Fruit fly (Drosophila melanogaster) Kc167 (cell line): ENCODE measurements around the gene CG11608.

Experiments used
- Myc ChIP-seq: fragments of >200 bp; optimal IDR thresholded peaks from 2 replicates; lab custom pipeline; 2017; ENCODE audit warnings: missing external identifiers
- Sin3A ChIP-seq: fragments of >200 bp; optimal IDR thresholded peaks from 2 replicates; lab custom pipeline; 2018; ENCODE audit warnings: missing external identifiers
- h ChIP-seq: fragments of >200 bp; optimal IDR thresholded peaks from 3 replicates; lab custom pipeline; 2018; ENCODE audit warnings: missing external identifiers
- insv ChIP-seq: fragments of >200 bp; optimal IDR thresholded peaks from 3 replicates; lab custom pipeline; 2018; ENCODE audit warnings: missing external identifiers
- psq ChIP-seq: fragments of >200 bp; optimal IDR thresholded peaks from 2 replicates; lab custom pipeline; 2017; ENCODE audit warnings: missing external identifiers
- ttk ChIP-seq: sonication (Bioruptor generic); optimal IDR thresholded peaks from 2 replicates; lab custom pipeline; 2017; ENCODE audit warnings: missing external identifiers

CG11608 gene

DNA sequence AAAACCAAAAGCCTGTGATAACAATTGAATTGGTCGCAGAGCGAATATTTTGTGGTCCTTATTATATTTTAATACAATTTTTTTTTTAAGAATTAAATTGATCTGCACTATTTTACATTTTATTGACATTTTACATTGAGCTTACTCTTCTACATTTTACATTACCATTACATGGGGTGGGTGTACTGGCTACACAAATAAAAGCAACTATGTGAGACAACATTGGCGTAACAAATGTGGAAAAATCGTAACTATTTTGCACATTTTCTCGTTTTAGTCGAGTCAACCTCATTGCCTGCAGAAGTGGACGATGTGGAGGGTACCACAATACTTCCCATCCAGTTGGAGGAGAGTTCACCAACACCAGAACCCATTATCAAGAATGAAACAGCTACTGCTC is 12.3 kb downstream of the CG11608 start:
- no peak for TF ChIP-seq ttk (lab: Kevin White, UChicago)
- TF ChIP-seq insv (lab: Kevin White, UChicago), result no peak
- TF ChIP-seq Sin3A (lab: Kevin White, UChicago), result no peak
- no peak for TF ChIP-seq h (lab: Kevin White, UChicago)
- TF ChIP-seq Myc (lab: Kevin White, UChicago), result no peak
- TF ChIP-seq psq, result no peak

DNA sequence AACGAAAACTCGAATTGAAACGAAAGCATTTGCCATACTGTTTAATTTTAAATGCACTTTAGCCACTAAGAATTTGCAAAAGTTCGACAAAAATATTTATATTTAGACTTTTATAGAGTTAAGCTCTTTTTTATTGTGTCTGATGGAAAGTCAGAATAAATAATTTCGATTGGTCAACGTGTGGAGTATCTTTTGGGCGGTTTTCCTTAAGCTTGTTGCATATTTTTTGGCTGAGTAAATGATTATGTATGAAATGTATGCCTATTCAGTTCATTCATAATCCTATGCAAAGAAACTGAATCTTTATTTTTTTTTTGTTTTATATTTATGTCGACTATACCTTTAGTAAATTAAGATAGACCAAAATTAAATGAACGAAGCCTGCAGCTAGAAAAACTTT is 14.5 kb downstream of the CG11608 start:
- no peak for TF ChIP-seq Myc (lab: Kevin White, UChicago)
- no peak for TF ChIP-seq Sin3A (lab: Kevin White, UChicago)
- no peak for TF ChIP-seq ttk (lab: Kevin White, UChicago)
- TF ChIP-seq psq, result no peak
- no peak for TF ChIP-seq insv (lab: Kevin White, UChicago)
- TF ChIP-seq h (lab: Kevin White, UChicago), result no peak

DNA sequence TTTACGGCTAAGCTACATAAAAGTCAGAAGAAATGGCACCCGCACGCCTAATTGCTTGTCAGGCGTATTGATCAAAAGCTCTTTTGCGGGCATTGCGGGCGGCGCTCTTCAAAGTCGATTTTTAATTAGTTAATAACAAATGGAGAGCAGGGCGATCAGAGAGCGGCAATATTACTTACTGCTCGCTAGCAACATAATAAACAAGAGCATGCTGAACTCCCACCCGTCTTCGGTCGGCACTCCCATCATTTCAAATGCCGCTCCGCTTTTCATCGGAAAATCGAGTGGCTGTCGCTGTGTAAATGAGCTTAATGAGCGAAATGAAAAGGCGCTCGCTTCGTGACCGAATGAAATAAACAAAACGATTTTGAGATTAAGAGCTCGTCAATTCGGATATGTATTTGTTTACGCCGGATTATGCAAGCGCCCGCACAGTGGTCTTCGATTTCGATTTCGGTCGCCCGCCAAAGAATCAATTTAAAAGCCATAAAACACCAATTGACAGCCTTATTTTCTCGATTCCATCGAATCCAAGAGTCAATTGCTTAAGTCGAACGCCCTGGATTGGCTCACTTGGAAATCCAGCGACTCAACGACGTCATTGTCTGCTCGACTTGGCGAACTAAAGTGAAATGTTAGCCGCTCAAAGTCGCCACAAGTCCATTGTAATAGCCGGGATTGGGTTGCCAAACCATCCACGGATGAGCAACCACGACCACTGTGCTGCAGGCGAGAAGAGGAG is 15.4 kb downstream of the CG11608 start:
- TF ChIP-seq Sin3A (lab: Kevin White, UChicago) (no peak), insv (lab: Kevin White, UChicago) (no peak), Myc (lab: Kevin White, UChicago) (no peak), h (lab: Kevin White, UChicago) (no peak), psq (no peak), ttk (lab: Kevin White, UChicago) (no peak)

DNA sequence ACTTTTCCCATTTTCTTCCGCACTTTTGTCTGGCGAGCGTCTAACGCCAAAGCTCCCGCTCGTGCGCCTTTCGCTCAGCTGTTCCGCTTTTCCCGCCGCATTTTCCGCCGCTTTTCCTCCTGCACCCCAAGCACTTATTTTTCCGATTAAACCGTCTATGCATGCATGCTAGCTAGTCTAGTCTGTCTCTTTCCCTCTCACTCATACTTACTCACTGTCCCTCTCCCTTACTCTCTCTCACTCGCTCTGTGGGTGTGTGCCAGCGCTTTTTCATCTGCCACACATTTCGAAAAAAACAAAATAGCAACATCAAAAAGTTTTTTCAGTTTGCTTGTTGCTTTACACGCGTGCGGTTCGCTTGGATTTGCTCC is 16.0 kb downstream of the CG11608 start, which contains the start of gene CG6225:
CG6225 (plus strand) TSS at position 325 of the 371 bp plus-strand sequence.
- no peak for TF ChIP-seq insv (lab: Kevin White, UChicago)
- TF ChIP-seq h (lab: Kevin White, UChicago), result no peak
- TF ChIP-seq Myc (lab: Kevin White, UChicago), result no peak
- TF ChIP-seq psq, result no peak

DNA sequence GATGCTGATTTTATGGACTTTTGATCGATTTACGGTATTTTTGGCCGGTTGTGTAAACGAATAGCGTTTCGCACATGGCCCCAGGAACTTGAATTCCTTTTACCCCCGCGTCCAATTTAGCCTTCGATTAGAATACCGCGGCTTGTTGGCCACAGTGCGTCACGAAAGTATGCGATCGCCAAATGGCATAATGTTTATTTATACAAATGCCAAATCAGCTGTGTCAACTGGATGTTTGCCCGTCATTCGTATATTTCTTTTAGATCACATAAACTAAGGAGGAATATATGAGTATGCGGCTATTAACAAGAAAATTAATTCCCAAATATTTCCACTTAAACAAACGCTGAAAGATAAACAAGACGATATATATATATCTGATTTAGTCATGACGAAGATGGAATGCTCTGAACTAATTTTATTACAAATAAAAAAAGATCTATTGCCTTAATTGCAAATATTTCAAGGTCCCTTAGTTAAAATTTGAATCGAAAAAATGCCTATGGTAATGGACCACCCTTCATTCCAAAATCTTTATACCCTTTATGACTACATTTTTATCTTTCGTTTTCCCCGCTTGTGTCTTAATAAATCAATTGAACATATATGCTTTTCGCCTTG is 18.8 kb downstream of the CG11608 start:
- TF ChIP-seq Sin3A (lab: Kevin White, UChicago) (no peak), insv (lab: Kevin White, UChicago) (no peak), ttk (lab: Kevin White, UChicago) (no peak), Myc (lab: Kevin White, UChicago) (no peak)

DNA sequence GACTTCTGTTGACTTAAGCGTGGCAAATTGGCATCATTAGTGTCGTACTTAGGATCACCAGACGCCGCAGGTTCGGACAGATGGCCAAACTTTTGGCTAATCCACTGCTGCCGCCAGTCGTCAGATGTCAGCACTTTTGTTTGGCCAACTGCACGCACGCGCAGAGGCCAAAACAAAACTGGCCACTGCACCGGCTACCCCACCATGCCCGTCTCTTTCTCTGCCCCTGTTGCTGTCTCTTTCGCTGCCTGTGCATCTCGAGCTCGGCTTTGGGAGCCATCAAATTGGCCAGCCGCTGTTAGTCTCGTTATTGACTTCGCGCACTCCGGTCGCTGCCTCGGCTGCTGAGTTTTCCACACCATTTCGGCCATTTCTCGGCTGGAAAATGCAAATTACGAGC is 24.2 kb downstream of the CG11608 start, which contains the start of gene CG14395:
CG14395 (plus strand) TSS at position 301 of the 400 bp plus-strand sequence.
- TF ChIP-seq ttk (lab: Kevin White, UChicago), result no peak
- no peak for TF ChIP-seq h (lab: Kevin White, UChicago)
- no peak for TF ChIP-seq Myc (lab: Kevin White, UChicago)
- TF ChIP-seq psq, result no peak

DNA sequence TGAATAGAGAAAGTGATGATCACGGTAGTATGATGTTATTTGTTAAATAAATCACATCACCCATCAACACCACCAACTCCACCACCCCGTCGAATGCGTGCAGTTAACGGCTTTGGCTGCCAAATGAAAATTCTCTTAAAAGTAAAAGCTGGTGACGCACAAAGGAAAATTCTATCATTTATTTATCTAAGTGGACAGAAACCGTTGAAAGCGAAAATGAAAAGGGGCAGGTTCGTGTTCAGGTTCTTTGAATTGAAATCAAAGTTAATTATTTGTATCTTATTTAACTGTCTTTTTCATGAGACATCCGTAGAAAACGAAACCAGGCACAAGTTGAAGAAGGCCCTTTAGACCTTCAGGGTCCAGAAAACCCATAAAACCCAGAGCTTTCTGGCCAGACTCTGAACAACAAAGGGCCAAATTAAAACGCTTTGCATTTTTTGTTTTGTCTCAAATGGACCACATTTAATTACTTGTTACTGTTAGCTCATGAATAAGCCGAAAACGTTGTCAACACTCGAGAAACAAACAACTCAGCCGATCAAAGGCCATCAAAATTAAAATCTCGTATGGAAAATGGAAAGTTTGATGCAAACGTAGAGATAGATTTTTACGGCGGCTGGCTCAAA is 28.0 kb downstream of the CG11608 start:
- TF ChIP-seq h (lab: Kevin White, UChicago), result no peak
- TF ChIP-seq Sin3A (lab: Kevin White, UChicago), result no peak
- no peak for TF ChIP-seq insv (lab: Kevin White, UChicago)
- TF ChIP-seq psq, result no peak

DNA sequence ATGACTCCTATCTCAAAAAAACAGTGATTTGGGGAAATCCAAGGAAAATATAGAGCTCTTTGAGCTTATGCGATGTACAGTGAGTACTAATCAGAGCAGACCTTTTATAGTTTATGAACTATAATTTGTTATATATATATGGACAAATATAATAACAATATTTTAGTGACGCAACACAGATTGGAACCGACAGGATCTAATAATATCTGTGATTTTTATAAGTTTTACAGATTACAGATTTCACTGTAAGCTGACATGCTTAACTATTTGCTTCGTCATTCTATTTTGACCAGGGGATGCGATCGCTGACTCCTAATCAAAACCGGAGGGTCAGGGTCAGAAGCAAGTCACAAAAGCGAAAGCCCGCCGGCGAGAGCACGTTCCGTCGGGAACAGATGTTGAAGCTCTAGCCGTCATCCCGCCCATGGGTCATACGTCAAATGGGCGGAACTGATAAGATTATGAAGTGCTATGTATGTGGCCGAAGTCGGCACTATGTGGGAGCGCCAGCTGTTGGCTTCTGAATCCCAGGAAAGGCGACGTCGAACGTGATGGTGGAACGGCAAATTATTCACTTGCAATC is 35.9 kb downstream of the CG11608 start, which contains the start of gene Gnmt:
Gnmt (plus strand) TSS at position 568 of the 583 bp plus-strand sequence.
- TF ChIP-seq insv (lab: Kevin White, UChicago), result no peak
- TF ChIP-seq Myc (lab: Kevin White, UChicago), result no peak
- no peak for TF ChIP-seq Sin3A (lab: Kevin White, UChicago)

DNA sequence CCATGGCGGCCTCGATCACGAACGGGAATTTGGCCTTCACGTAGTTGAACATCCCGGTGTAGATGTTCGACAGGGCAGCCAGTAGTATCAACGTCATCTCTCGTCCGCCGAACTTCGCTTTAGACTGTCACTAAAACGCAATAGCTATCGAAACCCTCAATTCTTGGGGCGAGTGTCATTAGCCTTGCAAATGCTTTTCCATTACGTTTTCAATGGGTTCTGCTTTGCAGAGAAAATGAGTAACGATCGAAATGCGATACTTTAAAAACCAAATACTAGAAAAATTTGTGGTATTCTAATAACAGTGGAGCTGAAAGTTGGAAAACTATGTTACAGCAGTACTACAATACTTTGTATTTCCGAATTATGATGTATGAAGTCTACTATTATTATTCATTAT is 37.9 kb downstream of the CG11608 start, which contains the start of gene CG43630:
CG43630 (minus strand) TSS at position 101 of the 400 bp plus-strand sequence.
- no peak for TF ChIP-seq Myc (lab: Kevin White, UChicago)
- no peak for TF ChIP-seq ttk (lab: Kevin White, UChicago)
- no peak for TF ChIP-seq h (lab: Kevin White, UChicago)
- TF ChIP-seq Sin3A (lab: Kevin White, UChicago), result no peak
- no peak for TF ChIP-seq insv (lab: Kevin White, UChicago)

DNA sequence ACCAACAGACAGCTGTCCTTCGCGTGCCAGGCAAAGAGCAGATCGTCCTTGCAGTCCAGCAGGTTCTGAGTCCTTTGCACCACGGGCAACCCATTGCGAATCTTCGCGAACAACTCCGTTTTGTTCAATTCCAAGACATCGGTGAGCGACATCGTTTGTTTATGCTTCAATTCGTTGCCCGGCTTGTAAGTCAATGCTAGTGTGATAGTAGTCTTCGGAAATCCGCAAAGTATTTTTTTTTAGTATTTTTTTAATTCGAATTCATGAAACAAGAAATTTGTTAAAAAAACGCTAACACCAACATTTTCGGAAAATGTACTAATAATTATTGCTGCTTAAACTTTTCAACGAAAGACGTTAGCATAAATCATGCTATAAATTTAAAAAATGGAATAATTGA is 40.6 kb downstream of the CG11608 start, which contains the start of gene mbo:
mbo (minus strand) TSS at position 203 of the 400 bp plus-strand sequence.
- TF ChIP-seq Myc (lab: Kevin White, UChicago) (no peak), insv (lab: Kevin White, UChicago) (no peak), h (lab: Kevin White, UChicago) (no peak), psq (no peak), ttk (lab: Kevin White, UChicago) (no peak), Sin3A (lab: Kevin White, UChicago) (no peak)

DNA sequence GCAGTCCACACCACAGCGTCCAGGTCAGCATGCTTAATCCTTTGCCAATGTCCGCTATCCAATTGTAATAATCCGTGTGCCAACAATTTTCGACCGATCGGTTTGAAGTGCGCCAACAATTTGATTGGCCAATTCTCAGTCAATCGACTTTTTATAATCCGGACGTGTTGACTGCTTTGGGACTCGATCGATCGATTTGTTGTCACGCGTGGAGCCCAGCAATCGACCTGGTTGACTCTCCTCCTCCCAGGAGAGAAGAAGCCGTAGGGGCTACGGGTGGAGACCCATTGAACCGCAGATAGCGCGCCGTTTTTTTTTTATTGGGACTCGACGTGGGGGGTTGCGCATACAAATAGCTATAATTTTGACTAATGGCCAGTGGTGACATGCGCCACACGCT is 43.0 kb downstream of the CG11608 start, which contains the start of gene Cyp313a4:
Cyp313a4 (minus strand) TSS at position 101 of the 400 bp plus-strand sequence.
- no peak for TF ChIP-seq insv (lab: Kevin White, UChicago)
- no peak for TF ChIP-seq ttk (lab: Kevin White, UChicago)
